Worm (Caenorhabditis elegans) whole organism, L1 larva: Measurements from ENCODE around the gene F54F7.14.

ENCODE experiments used
- fos-1 ChIP-seq: fragments of 150-350 bp; optimal IDR thresholded peaks from 2 replicates; lab custom pipeline; 2014; ENCODE audit warnings: missing biosample characterization, missing genetic modification characterization
- lir-3 ChIP-seq: sonication (generic microtip); optimal IDR thresholded peaks from 2 replicates; lab custom pipeline; 2016; ENCODE audit warnings: mild to moderate bottlenecking, missing genetic modification characterization, moderate library complexity, missing compliant biosample characterization; ENCODE audit not compliant: poor library complexity
- skn-1 ChIP-seq: fragments of 150-350 bp; optimal IDR thresholded peaks from 2 replicates; lab custom pipeline; 2014; ENCODE audit warnings: missing biosample characterization, missing genetic modification characterization
- snpc-4 ChIP-seq: fragments of 150-350 bp; optimal IDR thresholded peaks from 2 replicates; lab custom pipeline; 2014; ENCODE audit warnings: missing biosample characterization, missing genetic modification characterization
- unc-30 ChIP-seq: sonication (generic microtip); optimal IDR thresholded peaks from 2 replicates; lab custom pipeline; 2017; ENCODE audit warnings: missing biosample characterization, missing genetic modification characterization
- zag-1 ChIP-seq: fragments of 150-350 bp; optimal IDR thresholded peaks from 2 replicates; lab custom pipeline; 2014; ENCODE audit warnings: missing biosample characterization, missing genetic modification characterization

ce11 chrX:11854432-11854831 lies 3.8 kb downstream of the F54F7.14 start:
- TF ChIP-seq fos-1 (tag; lab: Kevin White, UChicago): no peak
- TF ChIP-seq unc-30 (tag; lab: Kevin White, UChicago): no peak
- TF ChIP-seq skn-1: no peak
- TF ChIP-seq zag-1 (tag; lab: Kevin White, UChicago): no peak
- TF ChIP-seq snpc-4 (tag; lab: Kevin White, UChicago): no peak
- TF ChIP-seq lir-3 (tag; lab: Kevin White, UChicago): no peak
